Fruit fly (Drosophila melanogaster) whole organism, embryonic: ENCODE results near the gene zf30C.

ENCODE experiments used
- Aef1 ChIP-seq: fragments of 200-800 bp; sonication (Bioruptor generic); IDR thresholded peaks from 3 replicates; pipeline ENCODE4 v1.3.6; 2022; ENCODE audit warnings: missing biosample characterization, missing genetic modification characterization
- Atf6 ChIP-seq: fragments of 200-800 bp; sonication (Bioruptor generic); IDR thresholded peaks from 2 replicates; pipeline ENCODE4 v1.3.6; 2022; ENCODE audit warnings: missing biosample characterization, missing genetic modification characterization
- Awh ChIP-seq: fragments of 200-800 bp; sonication (Bioruptor generic); IDR thresholded peaks from 2 replicates; pipeline ENCODE4, ENCODE4 v1.3.6; 2022; ENCODE audit warnings: missing biosample characterization, missing genetic modification characterization
- CG10321 ChIP-seq: fragments of 200-800 bp; sonication (Bioruptor generic); IDR thresholded peaks from 2 replicates; pipeline ENCODE4 v1.3.6; 2022; ENCODE audit warnings: missing biosample characterization, missing genetic modification characterization
- CG10959 ChIP-seq: fragments of 200-800 bp; sonication (Bioruptor generic); IDR thresholded peaks from 2 replicates; pipeline ENCODE4 v1.3.6; 2022; ENCODE audit warnings: missing biosample characterization, missing genetic modification characterization
- CG11398 ChIP-seq: fragments of 200-800 bp; sonication (Bioruptor generic); optimal IDR thresholded peaks from 2 replicates; lab custom pipeline; 2016; ENCODE audit warnings: missing biosample characterization, missing genetic modification characterization
- CG11696 ChIP-seq: fragments of 200-800 bp; sonication (Bioruptor generic); IDR thresholded peaks from 2 replicates; pipeline ENCODE4 v1.3.6; 2022; ENCODE audit warnings: missing biosample characterization, missing genetic modification characterization
- CG1233 ChIP-seq: fragments of 200-800 bp; sonication (Bioruptor generic); optimal IDR thresholded peaks from 4 replicates; lab custom pipeline; 2018; ENCODE audit warnings: missing biosample characterization, mild to moderate bottlenecking, missing genetic modification characterization
- CG15514 ChIP-seq: fragments of 200-800 bp; sonication (Bioruptor generic); optimal IDR thresholded peaks from 3 replicates; lab custom pipeline; 2017; ENCODE audit warnings: missing biosample characterization, missing genetic modification characterization, mild to moderate bottlenecking, moderate library complexity, missing genetic modification reagents
- CG16813 ChIP-seq: fragments of 200-800 bp; sonication (Bioruptor generic); IDR thresholded peaks from 3 replicates; pipeline ENCODE4 v1.3.6; 2022; ENCODE audit warnings: missing biosample characterization, missing genetic modification characterization; ENCODE audit not compliant: partially characterized antibody
- CG17612 ChIP-seq: fragments of 200-800 bp; sonication (Bioruptor generic); IDR thresholded peaks from 2 replicates; pipeline ENCODE4 v1.3.6; 2022; ENCODE audit warnings: missing biosample characterization, missing genetic modification characterization
- CG2199 ChIP-seq: fragments of 200-800 bp; sonication (Bioruptor generic); IDR thresholded peaks from 3 replicates; pipeline ENCODE4 v1.3.6; 2022; ENCODE audit warnings: missing biosample characterization, missing genetic modification characterization
- CG2202 ChIP-seq: fragments of 200-800 bp; sonication (Bioruptor generic); optimal IDR thresholded peaks from 2 replicates; lab custom pipeline; 2018; ENCODE audit warnings: missing biosample characterization, mild to moderate bottlenecking, missing genetic modification characterization
- CG3847 ChIP-seq: fragments of 200-800 bp; sonication (Bioruptor generic); IDR thresholded peaks from 2 replicates; pipeline ENCODE4 v1.3.6; 2022; ENCODE audit warnings: missing biosample characterization, missing genetic modification characterization
- CG4424 ChIP-seq: fragments of 200-800 bp; sonication (Bioruptor generic); optimal IDR thresholded peaks from 3 replicates; lab custom pipeline; 2016; ENCODE audit warnings: missing biosample characterization, missing genetic modification characterization
- CG6272 ChIP-seq: fragments of 200-800 bp; sonication (Bioruptor generic); IDR thresholded peaks from 2 replicates; pipeline ENCODE4 v1.3.6; 2022; ENCODE audit warnings: missing biosample characterization, missing genetic modification characterization
- CG9609 ChIP-seq: fragments of 200-800 bp; sonication (Bioruptor generic); optimal IDR thresholded peaks from 3 replicates; lab custom pipeline; 2016; ENCODE audit warnings: missing biosample characterization, missing genetic modification characterization
- CkIIα-i1 ChIP-seq: fragments of 200-800 bp; sonication (Bioruptor generic); IDR thresholded peaks from 2 replicates; pipeline ENCODE4 v1.3.6; 2022; ENCODE audit warnings: missing biosample characterization, missing genetic modification characterization
- CoRest ChIP-seq: fragments of 200-800 bp; sonication (Bioruptor generic); optimal IDR thresholded peaks from 3 replicates; lab custom pipeline; 2018; ENCODE audit warnings: missing biosample characterization, mild to moderate bottlenecking, missing genetic modification characterization, moderate library complexity
- D ChIP-seq, 2 experiments: fragments of 200-800 bp in 1 of 2; fragments of >200 bp in 1 of 2; sonication (Bioruptor generic) in 1 of 2; optimal IDR thresholded peaks; 2 replicates in 1 of 2; 3 replicates in 1 of 2; lab custom pipeline; 2017; ENCODE audit warnings: mild to moderate bottlenecking in 1 of 2, missing biosample characterization in 1 of 2, missing genetic modification characterization in 1 of 2, missing genetic modification reagents in 1 of 2
- Dbx ChIP-seq: fragments of 200-800 bp; sonication (Bioruptor generic); IDR thresholded peaks from 3 replicates; pipeline ENCODE4 v1.3.6; 2022; ENCODE audit warnings: missing biosample characterization, missing genetic modification characterization
- Dref ChIP-seq: fragments of 200-800 bp; sonication (Bioruptor generic); IDR thresholded peaks from 2 replicates; pipeline ENCODE4 v1.3.6; 2022; ENCODE audit warnings: missing biosample characterization, missing genetic modification characterization
- E2f2 ChIP-seq: fragments of 200-800 bp; sonication (Bioruptor generic); IDR thresholded peaks from 2 replicates; pipeline ENCODE4 v1.3.6; 2022; ENCODE audit warnings: missing biosample characterization, missing genetic modification characterization
- Ets65A ChIP-seq: fragments of 200-800 bp; sonication (Bioruptor generic); peaks from one replicate; lab custom pipeline; 2016; ENCODE audit warnings: missing biosample characterization, missing genetic modification characterization
- Fer3 ChIP-seq: fragments of 200-800 bp; sonication (Bioruptor generic); optimal IDR thresholded peaks from 2 replicates; lab custom pipeline; 2018; ENCODE audit warnings: missing biosample characterization, mild to moderate bottlenecking, missing genetic modification characterization, moderate library complexity
- Hand ChIP-seq: fragments of 200-800 bp; sonication (Bioruptor generic); optimal IDR thresholded peaks from 2 replicates; lab custom pipeline; 2017; ENCODE audit warnings: mild to moderate bottlenecking, missing biosample characterization, missing genetic modification reagents, missing genetic modification characterization
- Hey ChIP-seq: fragments of 200-800 bp; sonication (Bioruptor generic); optimal IDR thresholded peaks from 3 replicates; lab custom pipeline; 2018; ENCODE audit warnings: missing biosample characterization, mild to moderate bottlenecking, missing genetic modification characterization
- Hmr ChIP-seq: fragments of 200-800 bp; sonication (Bioruptor generic); optimal IDR thresholded peaks from 3 replicates; lab custom pipeline; 2017; ENCODE audit warnings: mild to moderate bottlenecking, missing biosample characterization, missing genetic modification reagents, missing genetic modification characterization
- Mrtf ChIP-seq: fragments of 200-800 bp; sonication (Bioruptor generic); IDR thresholded peaks from 3 replicates; pipeline ENCODE4 v1.3.6; 2022; ENCODE audit warnings: missing biosample characterization, missing genetic modification characterization
- Rfx ChIP-seq: fragments of 200-800 bp; sonication (Bioruptor generic); IDR thresholded peaks from 2 replicates; pipeline ENCODE4 v1.3.6; 2022; ENCODE audit warnings: missing biosample characterization, missing genetic modification characterization
- Sox100B ChIP-seq: fragments of 200-800 bp; sonication (Bioruptor generic); optimal IDR thresholded peaks from 3 replicates; lab custom pipeline; 2018; ENCODE audit warnings: missing biosample characterization, mild to moderate bottlenecking, missing genetic modification characterization
- Spps ChIP-seq: fragments of 200-800 bp; sonication (Bioruptor generic); optimal IDR thresholded peaks from 2 replicates; lab custom pipeline; 2018; ENCODE audit warnings: missing biosample characterization, mild to moderate bottlenecking, missing genetic modification characterization
- Tbp ChIP-seq: fragments of >200 bp; optimal IDR thresholded peaks from 2 replicates; lab custom pipeline; 2018; ENCODE audit warnings: missing biosample characterization, missing genetic modification characterization
- Xrp1 ChIP-seq: fragments of 200-800 bp; sonication (Bioruptor generic); IDR thresholded peaks from 2 replicates; pipeline ENCODE4 v1.3.6; 2022; ENCODE audit warnings: missing biosample characterization, missing genetic modification characterization
- abd-A ChIP-seq: fragments of 200-800 bp; sonication (Bioruptor generic); optimal IDR thresholded peaks from 3 replicates; lab custom pipeline; 2019; ENCODE audit warnings: missing biosample characterization, mild to moderate bottlenecking, missing genetic modification characterization, moderate library complexity
- chm ChIP-seq: fragments of 200-800 bp; sonication (Bioruptor generic); IDR thresholded peaks from 2 replicates; pipeline ENCODE4 v1.3.6; 2022; ENCODE audit warnings: missing biosample characterization, missing genetic modification characterization
- dati ChIP-seq: fragments of 200-800 bp; sonication (Bioruptor generic); IDR thresholded peaks from 2 replicates; pipeline ENCODE4 v1.3.6; 2022; ENCODE audit warnings: missing biosample characterization, missing genetic modification characterization
- dimm ChIP-seq: fragments of 200-800 bp; sonication (Bioruptor generic); IDR thresholded peaks from 2 replicates; pipeline ENCODE4 v1.3.6; 2022; ENCODE audit warnings: missing biosample characterization, missing genetic modification characterization
- dysf ChIP-seq: fragments of 200-800 bp; sonication (Bioruptor generic); IDR thresholded peaks from 3 replicates; pipeline ENCODE4 v1.3.6; 2022; ENCODE audit warnings: missing biosample characterization, missing genetic modification characterization
- fd102C ChIP-seq: fragments of 200-800 bp; sonication (Bioruptor generic); optimal IDR thresholded peaks from 2 replicates; lab custom pipeline; 2018; ENCODE audit warnings: missing biosample characterization, mild to moderate bottlenecking, missing genetic modification characterization, moderate library complexity
- gsb-n ChIP-seq: fragments of 200-800 bp; sonication (Bioruptor generic); optimal IDR thresholded peaks from 3 replicates; lab custom pipeline; 2018; ENCODE audit warnings: missing biosample characterization, mild to moderate bottlenecking, missing genetic modification characterization
- her ChIP-seq: fragments of 200-800 bp; sonication (Bioruptor generic); optimal IDR thresholded peaks from 2 replicates; lab custom pipeline; 2016; ENCODE audit warnings: missing biosample characterization, missing genetic modification characterization
- hkb ChIP-seq, 2 experiments: fragments of 200-800 bp in 1 of 2; fragments of >200 bp in 1 of 2; sonication (Bioruptor generic) in 1 of 2; IDR thresholded peaks in 1 of 2; optimal IDR thresholded peaks in 1 of 2; 2 replicates each; pipeline versions ENCODE4 v1.3.6 to Lab custom; 2017 to 2022; ENCODE audit warnings: missing biosample characterization in 1 of 2, missing genetic modification characterization in 1 of 2
- odd ChIP-seq: fragments of 200-800 bp; sonication (Bioruptor generic); optimal IDR thresholded peaks from 2 replicates; lab custom pipeline; 2017; ENCODE audit warnings: missing biosample characterization, mild to moderate bottlenecking, missing genetic modification characterization
- org-1 ChIP-seq: fragments of 200-800 bp; sonication (Bioruptor generic); optimal IDR thresholded peaks from 2 replicates; lab custom pipeline; 2017; ENCODE audit warnings: missing biosample characterization, missing genetic modification characterization
- scrt ChIP-seq: fragments of 200-800 bp; sonication (Bioruptor generic); optimal IDR thresholded peaks from 2 replicates; lab custom pipeline; 2018; ENCODE audit warnings: missing biosample characterization, mild to moderate bottlenecking, missing genetic modification characterization, moderate library complexity
- seq ChIP-seq: fragments of 200-800 bp; sonication (Bioruptor generic); IDR thresholded peaks from 2 replicates; pipeline ENCODE4 v1.3.6; 2022; ENCODE audit warnings: missing biosample characterization, missing genetic modification characterization
- sim ChIP-seq: fragments of 200-800 bp; sonication (Bioruptor generic); IDR thresholded peaks from 2 replicates; pipeline ENCODE4 v1.3.6; 2022; ENCODE audit warnings: missing biosample characterization, missing genetic modification characterization
- sug ChIP-seq: fragments of 200-800 bp; optimal IDR thresholded peaks from 2 replicates; lab custom pipeline; 2019; ENCODE audit warnings: missing biosample characterization, mild to moderate bottlenecking, missing genetic modification characterization, moderate library complexity
- unpg ChIP-seq: fragments of 200-800 bp; sonication (Bioruptor generic); optimal IDR thresholded peaks from 3 replicates; lab custom pipeline; 2018; ENCODE audit warnings: missing biosample characterization, mild to moderate bottlenecking, missing genetic modification characterization, moderate library complexity
- vnd ChIP-seq: fragments of 200-800 bp; sonication (Bioruptor generic); IDR thresholded peaks from 3 replicates; pipeline ENCODE4 v1.3.6; 2022; ENCODE audit warnings: missing biosample characterization, missing genetic modification characterization; ENCODE audit not compliant: partially characterized antibody
- wek ChIP-seq: fragments of 200-800 bp; sonication (Bioruptor generic); optimal IDR thresholded peaks from 3 replicates; lab custom pipeline; 2018; ENCODE audit warnings: missing biosample characterization, mild to moderate bottlenecking, missing genetic modification characterization, moderate library complexity

The zf30C gene

DNA sequence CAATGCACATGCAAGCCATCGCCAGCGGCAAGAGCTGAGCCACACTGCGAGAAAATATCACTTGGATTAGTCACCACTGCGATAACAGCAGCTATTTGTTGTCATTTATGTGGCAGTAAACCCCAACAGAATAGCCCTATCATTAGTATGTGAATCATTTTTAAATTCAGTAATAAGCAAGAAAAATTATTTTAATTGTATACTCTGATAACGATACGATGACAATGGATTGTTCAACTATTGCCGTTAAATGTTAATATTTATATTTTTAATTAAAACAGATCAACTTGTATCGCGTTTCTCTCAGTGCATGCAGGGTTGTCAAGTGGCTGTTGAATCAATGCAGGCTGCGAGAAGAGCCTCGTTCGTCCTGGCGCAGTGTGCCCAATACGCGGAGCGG is 20.3 kb upstream of the zf30C start (continued):
- TF ChIP-seq fd102C (GFP tag; lab: Kevin White, UChicago) (no peak), Ets65A (GFP tag; lab: Kevin White, UChicago) (no peak), chm (GFP tag; lab: Robert Waterston, UW) (no peak), CG3847 (no peak), Mrtf (GFP tag; lab: Robert Waterston, UW) (no peak), E2f2 (GFP tag; lab: Robert Waterston, UW) (no peak), CG11398 (GFP tag; lab: Kevin White, UChicago) (no peak), CG1233 (GFP tag; lab: Kevin White, UChicago) (no peak), CoRest (no peak), dysf (GFP tag; lab: Robert Waterston, UW) (0 out of 3 replicates have a peak, but pooled peaks have one; percentile 17), Rfx (GFP tag; lab: Robert Waterston, UW) (no peak), hkb (optimal IDR thresholded peaks at IDR 0.05; lab: Kevin White, UChicago) (no peak), hkb (GFP tag; IDR thresholded peaks at IDR 0.05; lab: Robert Waterston, UW) (no peak), CG11696 (no peak), CG4424 (GFP tag; lab: Kevin White, UChicago) (no peak), gsb-n (tag; lab: Kevin White, UChicago) (no peak), D (optimal IDR thresholded peaks at IDR 0.05; lab: Kevin White, UChicago) (no peak), D (GFP tag; optimal IDR thresholded peaks at IDR 0.05; lab: Kevin White, UChicago) (no peak), CG17612 (GFP tag; lab: Robert Waterston, UW) (no peak), sim (GFP tag; lab: Robert Waterston, UW) (no peak), Awh (GFP tag; lab: Robert Waterston, UW) (no peak), CG15514 (peak; percentile 11), sug (tag; lab: Kevin White, UChicago) (no peak), dati (GFP tag; lab: Robert Waterston, UW) (no peak), CkIIα-i1 (GFP tag; lab: Robert Waterston, UW) (no peak), Dref (GFP tag; lab: Robert Waterston, UW) (no peak), vnd (GFP tag; lab: Robert Waterston, UW) (no peak), Hand (GFP tag; lab: Kevin White, UChicago) (no peak), Hmr (GFP tag; lab: Kevin White, UChicago) (peak; percentile 8), wek (no peak), scrt (GFP tag; lab: Kevin White, UChicago) (no peak), CG6272 (no peak), Aef1 (GFP tag; lab: Robert Waterston, UW) (no peak), dimm (GFP tag; lab: Robert Waterston, UW) (no peak), Spps (tag; lab: Kevin White, UChicago) (no peak), Tbp (GFP tag; lab: Kevin White, UChicago) (no peak), org-1 (GFP tag; lab: Kevin White, UChicago) (no peak), CG10959 (GFP tag; lab: Robert Waterston, UW) (no peak), seq (no peak), abd-A (tag; lab: Kevin White, UChicago) (no peak), CG2202 (no peak), CG2199 (no peak), CG16813 (GFP tag; lab: Robert Waterston, UW) (no peak), CG10321 (GFP tag; lab: Robert Waterston, UW) (no peak), Sox100B (GFP tag; lab: Kevin White, UChicago) (no peak), her (GFP tag; lab: Kevin White, UChicago) (no peak), Hey (tag; lab: Kevin White, UChicago) (no peak), Fer3 (tag; lab: Kevin White, UChicago) (no peak), unpg (GFP tag; lab: Kevin White, UChicago) (peak; percentile 22), odd (GFP tag; lab: Kevin White, UChicago) (no peak), Atf6 (no peak), Dbx (GFP tag; lab: Robert Waterston, UW) (0 out of 3 replicates have a peak, but pooled peaks have one; percentile 14), Xrp1 (GFP tag; lab: Robert Waterston, UW) (peak; percentile 7; the same call in 1 of the 2 replicates), CG9609 (GFP tag; lab: Kevin White, UChicago) (no peak)
